Worm (Caenorhabditis elegans): Measurements from ENCODE around the gene mex-5.

mex-5 gene

DNA sequence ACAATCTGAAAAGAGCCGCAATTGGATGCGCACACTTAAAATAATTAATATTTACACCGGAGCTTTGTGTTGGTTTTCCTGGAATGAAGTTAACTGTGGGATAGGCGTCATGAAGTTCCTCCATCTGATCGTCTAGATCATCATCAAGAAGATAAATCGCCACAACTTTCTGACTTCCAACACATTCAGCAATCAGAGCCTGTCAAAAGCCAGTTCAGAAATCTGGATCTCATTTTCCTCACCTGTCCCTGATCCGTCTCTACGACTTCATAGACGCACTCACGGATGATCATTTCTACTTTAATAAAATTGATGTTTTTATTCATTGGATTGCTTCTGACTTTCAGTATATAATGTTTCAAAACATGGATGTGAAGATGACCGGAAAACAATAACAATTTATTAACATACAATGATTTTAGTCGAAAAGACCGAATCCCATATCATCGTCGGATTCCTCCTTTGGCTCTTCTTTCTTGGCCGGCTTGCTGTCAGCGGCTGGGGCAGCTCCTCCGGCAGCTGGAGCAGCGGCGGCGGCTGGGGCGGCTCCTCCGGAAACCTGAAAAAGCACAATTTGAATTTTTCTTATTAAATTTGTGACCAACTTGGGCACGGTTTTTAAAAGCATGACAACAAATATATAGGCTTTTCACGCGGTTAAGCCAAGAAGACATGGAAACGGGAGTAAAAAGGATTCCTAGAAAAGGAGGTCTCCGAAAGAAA is 15.8 kb downstream of the mex-5 start, which contains the start of gene agt-1 (continued):
- TF ChIP-seq pbrm-1 (GFP tag; IDR thresholded peaks at IDR 0.05) = peak; percentile 60
- TF ChIP-seq F33H1.4 (GFP tag; IDR thresholded peaks at IDR 0.05) = peak; percentile 47
- TF ChIP-seq madf-3 (GFP tag; IDR thresholded peaks at IDR 0.05) = no peak
- peak; percentile 89 for TF ChIP-seq attf-6 (GFP tag; IDR thresholded peaks at IDR 0.05)
- TF ChIP-seq lin-26 (GFP tag; IDR thresholded peaks at IDR 0.05) = peak; percentile 54; the same call in 1 of the 2 replicates
- TF ChIP-seq lin-54 (GFP tag; optimal IDR thresholded peaks at IDR 0.05) = peak; percentile 39
- TF ChIP-seq hrde-1 (tag; optimal IDR thresholded peaks at IDR 0.05; ENCODE audit: borderline replicate concordance) = peak; percentile 33
- peak; percentile 62 for TF ChIP-seq tlf-1 (GFP tag; optimal IDR thresholded peaks at IDR 0.05)
- peak; percentile 69 for TF ChIP-seq Y56A3A.18 (GFP tag; IDR thresholded peaks at IDR 0.05)
- TF ChIP-seq F55B11.4 (tag; optimal IDR thresholded peaks at IDR 0.05; ENCODE audit: borderline replicate concordance, insufficient read depth) = no peak
- TF ChIP-seq F22D6.2 (tag; optimal IDR thresholded peaks at IDR 0.05) = no peak
- TF ChIP-seq C17E4.6 (GFP tag; IDR thresholded peaks at IDR 0.05) = no peak
- peak; percentile 92 for TF ChIP-seq egrh-3 (GFP tag; IDR thresholded peaks at IDR 0.05)
- no peak for TF ChIP-seq ztf-22 (GFP tag; optimal IDR thresholded peaks at IDR 0.05)
- TF ChIP-seq hlh-12 (tag; optimal IDR thresholded peaks at IDR 0.05) = no peak
- TF ChIP-seq nfya-2 (GFP tag; IDR thresholded peaks at IDR 0.05) = no peak
- no peak for TF ChIP-seq pha-4 (tag; optimal IDR thresholded peaks at IDR 0.05)

DNA sequence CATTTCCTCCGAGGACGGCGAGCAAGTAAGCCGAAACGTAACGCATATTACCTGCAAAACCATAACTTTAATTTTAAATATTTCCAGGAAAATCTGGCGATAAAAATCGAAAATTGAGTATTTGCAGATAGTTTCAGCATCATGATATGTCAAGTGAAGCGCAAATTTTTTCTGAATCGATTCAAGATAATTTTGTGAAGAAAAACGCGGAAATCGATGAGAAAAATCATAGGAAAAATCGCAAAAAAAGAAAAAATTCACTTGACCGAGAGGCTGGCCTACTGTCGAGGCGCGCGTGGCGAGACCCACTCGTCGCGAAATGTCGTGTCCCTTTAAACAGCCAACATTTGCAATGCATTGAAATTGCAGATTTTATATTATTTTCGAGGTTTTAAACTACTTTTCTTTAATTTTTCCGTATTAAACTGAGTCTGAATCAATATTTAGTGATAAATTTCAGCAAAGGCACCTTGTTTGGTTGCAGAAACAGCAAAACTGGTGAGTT is 16.8 kb downstream of the mex-5 start, which contains the start of the genes rla-2, popl-7 and Y62E10A.24:
Gene rla-2 (minus strand): TSS at position 51 of the 505 bp plus-strand sequence.
Gene popl-7 (plus strand): TSS at position 455 of the 505 bp plus-strand sequence.
Gene Y62E10A.24 (plus strand): TSS at position 476 of the 505 bp plus-strand sequence.
- TF ChIP-seq madf-6 (GFP tag; IDR thresholded peaks at IDR 0.05) (peak; percentile 12; the same call in 1 of the 2 replicates), snpc-4 (GFP tag; optimal IDR thresholded peaks at IDR 0.05) (no peak), snpc-4 (tag; optimal IDR thresholded peaks at IDR 0.05) (peak in 1 of 4 experiments; percentile 3), madf-10 (tag; optimal IDR thresholded peaks at IDR 0.05) (no peak), sptf-2 (GFP tag; optimal IDR thresholded peaks at IDR 0.05) (no peak), bed-2 (GFP tag; IDR thresholded peaks at IDR 0.05) (no peak), F49E8.2 (tag; optimal IDR thresholded peaks at IDR 0.05; ENCODE audit: insufficient read depth) (no peak), him-1 (tag; optimal IDR thresholded peaks at IDR 0.05) (no peak), sdz-38 (tag; optimal IDR thresholded peaks at IDR 0.05) (no peak), F23B12.7 (tag; optimal IDR thresholded peaks at IDR 0.05; ENCODE audit: insufficient read depth) (peak; percentile 27), F33H1.4 (GFP tag; IDR thresholded peaks at IDR 0.05) (peak; percentile 79), nfyb-1 (GFP tag; IDR thresholded peaks at IDR 0.05) (no peak)

DNA sequence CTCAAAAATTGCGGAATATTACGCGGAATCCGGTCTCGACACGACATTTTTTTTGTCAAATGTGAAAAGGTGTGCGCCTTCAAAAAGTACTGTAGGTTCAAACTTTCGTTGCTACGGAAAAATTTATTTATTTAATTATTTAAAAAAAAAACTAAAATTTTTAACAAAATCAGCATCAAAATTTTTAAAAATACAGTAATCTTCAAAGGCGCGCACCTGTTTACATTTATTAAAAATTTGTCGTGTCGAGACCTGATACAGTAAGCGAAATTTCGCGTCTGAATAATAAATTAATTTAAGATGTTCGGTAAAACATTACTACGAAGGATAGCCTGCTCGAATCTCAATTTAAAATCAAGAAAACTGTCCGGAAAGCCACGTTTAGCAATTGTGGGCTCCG is 18.2 kb downstream of the mex-5 start, which contains the start of gene Y62E10A.6:
Gene Y62E10A.6 (plus strand): TSS at position 301 of the 400 bp plus-strand sequence.
- TF ChIP-seq lsl-1 (GFP tag; optimal IDR thresholded peaks at IDR 0.05) = peak; percentile 6
- no peak for TF ChIP-seq snpc-1.1 (tag; optimal IDR thresholded peaks at IDR 0.05; ENCODE audit: insufficient read depth)
- TF ChIP-seq ztf-18 (tag; optimal IDR thresholded peaks at IDR 0.05) = peak; percentile 14

- TF ChIP-seq lin-54 (GFP tag; optimal IDR thresholded peaks at IDR 0.05) = no peak
Observed at ce11 chrIV:13374918-13375317, 21.4 kb downstream of the mex-5 start.
